Fruit fly (Drosophila melanogaster) whole organism, larva: ENCODE measurements around the gene Ets96B.

Experiments used
- noc ChIP-seq: fragments of 200-800 bp; sonication (Bioruptor generic); optimal IDR thresholded peaks from 3 replicates; lab custom pipeline; 2019; ENCODE audit warnings: missing biosample characterization, mild to moderate bottlenecking, missing genetic modification characterization, moderate library complexity

Ets96B gene

dm6 chr3R:24787734-24788133 lies at the start of gene Ets96B:
Gene Ets96B (plus strand): TSS chr3R:24788054.
- TF ChIP-seq noc (tag; lab: Kevin White, UChicago): no peak

- TF ChIP-seq noc (tag; lab: Kevin White, UChicago): no peak
These were observed 38.5 kb upstream of the Ets96B start, which contains the start of gene tld for dm6 chr3R:24749055-24749992. Gene tld (plus strand): TSS chr3R:24749731.

- TF ChIP-seq noc (tag; lab: Kevin White, UChicago): no peak
These were observed 34.3 kb upstream of the Ets96B start, which contains the start of gene asp for dm6 chr3R:24753561-24754027. Gene asp (plus strand): TSS chr3R:24753849.

dm6 chr3R:24764971-24765370 lies 22.9 kb upstream of the Ets96B start, which contains the start of gene AstA:
Gene AstA (minus strand): TSS chr3R:24765071.
- no peak for TF ChIP-seq noc (tag; lab: Kevin White, UChicago)

dm6 chr3R:24766684-24767083 lies 21.2 kb upstream of the Ets96B start:
- TF ChIP-seq noc (tag; lab: Kevin White, UChicago): no peak

- no peak for TF ChIP-seq noc (tag; lab: Kevin White, UChicago)
These were observed 20.1 kb upstream of the Ets96B start for dm6 chr3R:24767667-24768340.

- peak; percentile 32 for TF ChIP-seq noc (tag; lab: Kevin White, UChicago)
These were observed 19.1 kb upstream of the Ets96B start, which contains the start of gene CG13631 for dm6 chr3R:24768538-24769401. Gene CG13631 (plus strand): TSS chr3R:24769351.

dm6 chr3R:24769601-24770000 lies 18.3 kb upstream of the Ets96B start:
- TF ChIP-seq noc (tag; lab: Kevin White, UChicago): no peak

- peak; percentile 69 for TF ChIP-seq noc (tag; lab: Kevin White, UChicago)
These were observed 16.3 kb upstream of the Ets96B start, which contains the start of gene CG42331 for dm6 chr3R:24771273-24772231. Gene CG42331 (plus strand): TSS chr3R:24772181.

dm6 chr3R:24773016-24773415 lies 14.8 kb upstream of the Ets96B start:
- TF ChIP-seq noc (tag; lab: Kevin White, UChicago): no peak

- TF ChIP-seq noc (tag; lab: Kevin White, UChicago): no peak
These were observed 14.4 kb upstream of the Ets96B start for dm6 chr3R:24773422-24773821.

dm6 chr3R:24777101-24777500 lies 10.8 kb upstream of the Ets96B start:
- TF ChIP-seq noc (tag; lab: Kevin White, UChicago): no peak

- no peak for TF ChIP-seq noc (tag; lab: Kevin White, UChicago)
These were observed 9.6 kb upstream of the Ets96B start for dm6 chr3R:24778218-24778739.
